Fruit fly (Drosophila melanogaster): ENCODE measurements around the gene wrm2.
A peak's percentile ranks its signal among the peaks of the same experiment; 100 is the strongest.

The wrm2 gene

dm6 chr3L:7328567-7329253 lies 6.3 kb downstream of the wrm2 start, which contains the start of the genes mrva, CG42307 and mus312 (continued):
- TF ChIP-seq CG6808 (GFP tag; optimal IDR thresholded peaks at IDR 0.05) (no peak), CG7368 (GFP tag; optimal IDR thresholded peaks at IDR 0.05) (peak; percentile 50), CG6276 (GFP tag; optimal IDR thresholded peaks at IDR 0.05) (no peak), OdsH (GFP tag; optimal IDR thresholded peaks at IDR 0.05) (no peak), CG11762 (GFP tag; optimal IDR thresholded peaks at IDR 0.05; ENCODE audit: insufficient read depth) (peak; percentile 76), acj6 (GFP tag; optimal IDR thresholded peaks at IDR 0.05) (no peak), Blimp-1 (GFP tag; optimal IDR thresholded peaks at IDR 0.05) (peak; percentile 65), CG6163 (GFP tag; IDR thresholded peaks at IDR 0.05) (peak; percentile 78)

dm6 chr3L:7326676-7327075 lies 8.3 kb downstream of the wrm2 start:
- TF ChIP-seq acj6 (GFP tag; optimal IDR thresholded peaks at IDR 0.05) (no peak), CG8632 (GFP tag; optimal IDR thresholded peaks at IDR 0.05) (no peak)

dm6 chr3L:7323348-7323747 lies 11.7 kb downstream of the wrm2 start, which contains the start of the genes RhoGEF4 and Rint1:
Gene RhoGEF4 (minus strand): TSS chr3L:7323411.
Gene Rint1 (plus strand): TSS chr3L:7323619.
- TF ChIP-seq eg (GFP tag; IDR thresholded peaks at IDR 0.05) (peak; percentile 52; the same call in 2 of the 3 replicates), achi (GFP tag; optimal IDR thresholded peaks at IDR 0.05) (peak; percentile 39), CG6276 (GFP tag; optimal IDR thresholded peaks at IDR 0.05) (no peak), acj6 (GFP tag; optimal IDR thresholded peaks at IDR 0.05) (peak; percentile 57), CG34406 (GFP tag; optimal IDR thresholded peaks at IDR 0.05) (peak; percentile 32), Hr39 (GFP tag; optimal IDR thresholded peaks at IDR 0.05) (peak; percentile 57), cyc (GFP tag; optimal IDR thresholded peaks at IDR 0.05) (peak; percentile 64), CG31627 (GFP tag; optimal IDR thresholded peaks at IDR 0.05) (peak; percentile 63), Lpt (GFP tag; optimal IDR thresholded peaks at IDR 0.05) (no peak), Eip78C (GFP tag) (peak; percentile 76), CG6163 (GFP tag; IDR thresholded peaks at IDR 0.05) (peak; percentile 55; the same call in 1 of the 3 replicates), CG11902 (GFP tag; optimal IDR thresholded peaks at IDR 0.05) (peak; percentile 44), CG7368 (GFP tag; optimal IDR thresholded peaks at IDR 0.05) (no peak), CG3919 (GFP tag; optimal IDR thresholded peaks at IDR 0.05) (peak; percentile 40), Sox14 (GFP tag; optimal IDR thresholded peaks at IDR 0.05) (peak; percentile 61), CG3032 (tag; optimal IDR thresholded peaks at IDR 0.05) (peak; percentile 58), Sox15 (GFP tag; optimal IDR thresholded peaks at IDR 0.05) (peak; percentile 45), esn (GFP tag; optimal IDR thresholded peaks at IDR 0.05) (peak; percentile 54), Hr38 (GFP tag; optimal IDR thresholded peaks at IDR 0.05) (no peak), CG6792 (GFP tag; optimal IDR thresholded peaks at IDR 0.05) (peak; percentile 10), lz (GFP tag; optimal IDR thresholded peaks at IDR 0.05) (peak; percentile 60), CG16779 (tag; optimal IDR thresholded peaks at IDR 0.05) (no peak), Gug (GFP tag; IDR thresholded peaks at IDR 0.05) (peak; percentile 60), CG10669 (GFP tag; optimal IDR thresholded peaks at IDR 0.05) (peak; percentile 6), spab (GFP tag; optimal IDR thresholded peaks at IDR 0.05) (no peak), CG1621 (tag; optimal IDR thresholded peaks at IDR 0.05) (peak; percentile 1), Ets96B (tag; optimal IDR thresholded peaks at IDR 0.05) (peak; percentile 33), net (GFP tag; optimal IDR thresholded peaks at IDR 0.05) (peak; percentile 16), dsx (GFP tag; optimal IDR thresholded peaks at IDR 0.05; ENCODE audit: poor library complexity, severe bottlenecking) (peak; percentile 6)

dm6 chr3L:7319768-7320167 lies 15.3 kb downstream of the wrm2 start, which contains the start of gene CG8607:
Gene CG8607 (plus strand): TSS chr3L:7320068.
- TF ChIP-seq pdm3 (GFP tag; optimal IDR thresholded peaks at IDR 0.05), result no peak
- no peak for TF ChIP-seq acj6 (GFP tag; optimal IDR thresholded peaks at IDR 0.05)
- TF ChIP-seq Sox102F (GFP tag; optimal IDR thresholded peaks at IDR 0.05), result no peak
- no peak for TF ChIP-seq ss (GFP tag; optimal IDR thresholded peaks at IDR 0.05)
- TF ChIP-seq Blimp-1 (GFP tag; optimal IDR thresholded peaks at IDR 0.05), result no peak
- no peak for TF ChIP-seq Lpt (GFP tag; optimal IDR thresholded peaks at IDR 0.05)
- no peak for TF ChIP-seq CG4318 (GFP tag; optimal IDR thresholded peaks at IDR 0.05)
- no peak for TF ChIP-seq topi (GFP tag; optimal IDR thresholded peaks at IDR 0.05)
- TF ChIP-seq CG15336 (GFP tag; IDR thresholded peaks at IDR 0.05), result no peak
- no peak for TF ChIP-seq CG10669 (GFP tag; optimal IDR thresholded peaks at IDR 0.05)
- no peak for TF ChIP-seq dac (GFP tag; optimal IDR thresholded peaks at IDR 0.05)
- no peak for TF ChIP-seq CG6792 (GFP tag; optimal IDR thresholded peaks at IDR 0.05)
- no peak for TF ChIP-seq CG6854 (GFP tag; optimal IDR thresholded peaks at IDR 0.05)
- TF ChIP-seq dsx (GFP tag; optimal IDR thresholded peaks at IDR 0.05; ENCODE audit: poor library complexity, severe bottlenecking), result no peak
- TF ChIP-seq CG6276 (GFP tag; optimal IDR thresholded peaks at IDR 0.05), result no peak
